Fruit fly (Drosophila melanogaster) S2 (cell line): ENCODE data around the gene CG4691.

ENCODE experiments used
- CG8478 ChIP-seq: fragments of >200 bp; optimal IDR thresholded peaks from 2 replicates; lab custom pipeline; 2018
- CTCF ChIP-seq, 2 experiments: fragments of >200 bp; optimal IDR thresholded peaks; 2 replicates each; lab custom pipeline; 2018

CG4691 gene

DNA sequence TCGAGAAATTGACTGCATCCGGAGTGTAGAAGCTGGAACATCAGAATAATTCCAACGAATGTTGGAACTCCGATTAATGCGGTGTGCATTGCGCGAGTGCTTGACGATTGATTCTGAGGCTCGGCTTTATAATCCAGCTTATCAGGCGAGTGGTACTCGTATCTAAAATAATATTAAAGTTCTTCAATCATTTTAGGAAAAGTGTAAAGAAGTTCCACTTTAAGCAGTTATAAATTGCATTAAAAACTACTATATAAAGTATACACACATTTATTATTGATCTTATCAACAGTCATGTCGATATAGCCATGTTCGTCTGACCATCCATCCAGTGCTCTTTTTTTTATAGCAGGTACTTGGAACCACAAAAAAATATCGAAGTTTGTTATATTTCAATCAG lies 23.9 kb downstream of the CG4691 start, which contains the start of gene CG18636:
CG18636 (minus strand) TSS at position 101 of the 400 bp plus-strand sequence.
- TF ChIP-seq CTCF (optimal IDR thresholded peaks at IDR 0.05; lab: Kevin White, UChicago): no peak
- no peak for TF ChIP-seq CG8478 (lab: Kevin White, UChicago)

DNA sequence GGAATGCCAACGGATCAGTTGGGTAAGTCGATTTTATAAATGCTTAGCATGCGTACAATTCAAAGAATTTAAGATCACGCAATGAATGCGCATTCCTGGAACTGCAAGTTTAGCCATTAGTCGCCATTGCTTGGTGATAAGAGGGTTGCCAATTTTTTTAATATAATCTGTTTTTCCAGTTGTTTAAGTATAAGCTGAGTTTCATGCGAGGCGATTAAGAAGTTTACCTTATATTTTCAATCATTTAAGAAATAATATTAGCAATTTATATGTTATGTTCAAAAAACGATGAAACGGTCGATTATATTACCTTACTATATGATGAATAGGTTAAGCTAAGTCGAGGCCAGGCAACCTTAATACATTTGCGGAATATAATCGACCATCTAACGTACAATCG lies 36.0 kb downstream of the CG4691 start, which contains the start of gene CG18420:
CG18420 (minus strand) TSS at position 101 of the 400 bp plus-strand sequence.
- TF ChIP-seq CG8478 (lab: Kevin White, UChicago): no peak
- TF ChIP-seq CTCF (optimal IDR thresholded peaks at IDR 0.05; lab: Kevin White, UChicago): no peak

DNA sequence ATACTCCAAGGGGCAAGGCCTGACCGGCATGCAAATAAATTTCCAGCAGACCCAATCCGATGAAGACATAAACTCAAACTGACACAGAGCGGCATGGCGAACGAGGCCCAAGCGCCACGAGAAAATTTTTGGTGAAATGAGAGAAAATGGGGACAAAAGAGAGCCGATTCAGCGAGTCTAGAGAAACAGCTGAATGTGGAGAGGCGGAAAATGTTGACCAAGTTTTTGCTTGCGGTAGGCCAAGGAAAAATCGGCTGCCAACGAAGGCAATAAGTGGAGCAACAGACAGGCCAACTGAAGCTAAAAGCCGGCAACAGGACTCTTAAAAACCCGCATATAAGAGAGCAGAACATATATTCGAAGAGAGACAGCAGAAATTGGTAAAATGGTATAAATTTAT lies 37.0 kb downstream of the CG4691 start:
- TF ChIP-seq CTCF (optimal IDR thresholded peaks at IDR 0.05; lab: Kevin White, UChicago) (no peak), CG8478 (lab: Kevin White, UChicago) (no peak)

DNA sequence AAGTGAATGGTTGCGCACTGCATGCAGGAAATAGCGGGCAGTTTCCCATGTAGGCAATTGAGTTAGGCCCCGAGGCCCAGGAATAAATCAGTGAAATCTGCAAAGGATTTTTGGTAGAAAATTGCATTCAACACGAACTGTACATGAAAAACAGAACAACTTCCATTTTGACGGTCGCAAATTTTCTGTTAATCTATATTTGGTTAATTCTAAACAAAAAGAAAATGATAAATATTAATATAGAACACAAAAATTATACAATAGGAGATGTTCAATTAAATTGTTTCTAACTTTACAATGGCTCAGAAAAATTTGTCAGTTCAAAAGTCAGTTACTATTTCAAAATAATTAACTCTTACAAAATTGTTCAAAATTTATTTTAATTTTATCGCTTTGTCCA lies 41.5 kb downstream of the CG4691 start, which contains the start of gene CG33308:
CG33308 (plus strand) TSS at position 301 of the 400 bp plus-strand sequence.
- TF ChIP-seq CG8478 (lab: Kevin White, UChicago) (no peak), CTCF (optimal IDR thresholded peaks at IDR 0.05; lab: Kevin White, UChicago) (no peak)

DNA sequence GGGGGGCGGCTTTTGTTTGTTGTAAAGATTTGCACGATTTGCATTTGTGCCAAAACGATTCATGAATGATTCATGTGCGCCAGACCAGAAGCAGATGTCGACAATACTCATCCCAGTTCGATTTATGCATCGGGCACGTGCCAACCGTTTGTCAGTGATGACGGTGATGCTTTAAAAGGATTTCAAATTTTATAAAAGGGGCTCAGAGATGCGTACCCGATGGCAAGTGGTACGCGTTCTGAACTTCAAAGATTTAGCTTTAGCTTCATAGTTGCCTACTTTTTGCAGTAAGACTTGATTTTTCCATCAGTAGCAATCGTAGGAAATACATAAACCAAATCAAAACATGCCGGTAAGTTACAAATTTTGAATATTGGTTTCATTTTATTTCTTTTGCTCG lies 49.9 kb downstream of the CG4691 start, which contains the start of gene CG33309:
CG33309 (plus strand) TSS at position 301 of the 400 bp plus-strand sequence.
- TF ChIP-seq CG8478 (lab: Kevin White, UChicago): no peak
- TF ChIP-seq CTCF (optimal IDR thresholded peaks at IDR 0.05; lab: Kevin White, UChicago): no peak
